Fruit fly (Drosophila melanogaster) whole organism, embryonic: ENCODE data around the gene FRG1.

Experiments
- Aef1 ChIP-seq: fragments of 200-800 bp; sonication (Bioruptor generic); IDR thresholded peaks from 3 replicates; pipeline ENCODE4 v1.3.6; 2022; ENCODE audit warnings: missing biosample characterization, missing genetic modification characterization
- Bgb ChIP-seq: fragments of 200-800 bp; sonication (Bioruptor generic); IDR thresholded peaks from 2 replicates; pipeline ENCODE4 v1.3.6; 2022; ENCODE audit warnings: missing biosample characterization, missing genetic modification characterization; ENCODE audit not compliant: partially characterized antibody
- CG1024 ChIP-seq: fragments of 200-800 bp; sonication (Bioruptor generic); IDR thresholded peaks from 2 replicates; pipeline ENCODE4 v1.3.6; 2022; ENCODE audit warnings: missing biosample characterization, missing genetic modification characterization
- CG10462 ChIP-seq: fragments of 200-800 bp; sonication (Bioruptor generic); optimal IDR thresholded peaks from 2 replicates; lab custom pipeline; 2016; ENCODE audit warnings: missing biosample characterization, missing genetic modification characterization
- CG11504 ChIP-seq: fragments of 200-800 bp; sonication (Bioruptor generic); optimal IDR thresholded peaks from 3 replicates; lab custom pipeline; 2019; ENCODE audit warnings: missing biosample characterization, mild to moderate bottlenecking, missing genetic modification characterization, moderate library complexity
- CG1233 ChIP-seq: fragments of 200-800 bp; sonication (Bioruptor generic); optimal IDR thresholded peaks from 4 replicates; lab custom pipeline; 2018; ENCODE audit warnings: missing biosample characterization, mild to moderate bottlenecking, missing genetic modification characterization
- CG15479 ChIP-seq: fragments of 200-800 bp; sonication (Bioruptor generic); optimal IDR thresholded peaks from 3 replicates; lab custom pipeline; 2019; ENCODE audit warnings: missing biosample characterization, mild to moderate bottlenecking, missing genetic modification characterization, moderate library complexity
- CG16813 ChIP-seq: fragments of 200-800 bp; sonication (Bioruptor generic); IDR thresholded peaks from 3 replicates; pipeline ENCODE4 v1.3.6; 2022; ENCODE audit warnings: missing biosample characterization, missing genetic modification characterization; ENCODE audit not compliant: partially characterized antibody
- CG17328 ChIP-seq: fragments of 200-800 bp; sonication (Bioruptor generic); IDR thresholded peaks from 2 replicates; pipeline ENCODE4 v1.3.6; 2022; ENCODE audit warnings: missing biosample characterization, missing genetic modification characterization
- CG2875 ChIP-seq: fragments of 200-800 bp; sonication (Bioruptor generic); optimal IDR thresholded peaks from 2 replicates; lab custom pipeline; 2017; ENCODE audit warnings: missing biosample characterization, mild to moderate bottlenecking, missing genetic modification characterization, missing genetic modification reagents
- CG2889 ChIP-seq: fragments of 200-800 bp; sonication (Bioruptor generic); IDR thresholded peaks from 3 replicates; pipeline ENCODE4 v1.3.6; 2022; ENCODE audit warnings: missing biosample characterization, missing genetic modification characterization
- CG4854 ChIP-seq: fragments of 200-800 bp; sonication (Bioruptor generic); optimal IDR thresholded peaks from 2 replicates; lab custom pipeline; 2016; ENCODE audit warnings: missing biosample characterization, missing genetic modification characterization, inconsistent platforms
- CG6683 ChIP-seq: fragments of 200-800 bp; sonication (Bioruptor generic); optimal IDR thresholded peaks from 2 replicates; lab custom pipeline; 2017; ENCODE audit warnings: missing biosample characterization, mild to moderate bottlenecking, missing genetic modification characterization, missing genetic modification reagents
- CG6791 ChIP-seq: fragments of 200-800 bp; sonication (Bioruptor generic); IDR thresholded peaks from 3 replicates; pipeline ENCODE4 v1.3.6; 2022; ENCODE audit warnings: missing biosample characterization, missing genetic modification characterization; ENCODE audit not compliant: partially characterized antibody
- CG7372 ChIP-seq: fragments of 200-800 bp; sonication (Bioruptor generic); IDR thresholded peaks from 2 replicates; pipeline ENCODE4 v1.3.6; 2022; ENCODE audit warnings: missing biosample characterization, missing genetic modification characterization
- CG8359 ChIP-seq: fragments of 200-800 bp; sonication (Bioruptor generic); optimal IDR thresholded peaks from 2 replicates; lab custom pipeline; 2017; ENCODE audit warnings: missing biosample characterization, mild to moderate bottlenecking, missing genetic modification characterization, borderline replicate concordance
- CG8765 ChIP-seq: fragments of 200-800 bp; sonication (Bioruptor generic); IDR thresholded peaks from 2 replicates; pipeline ENCODE4 v1.3.6; 2022; ENCODE audit warnings: missing biosample characterization, missing genetic modification characterization
- Dll ChIP-seq: fragments of 200-800 bp; sonication (Bioruptor generic); IDR thresholded peaks from 4 replicates; pipeline ENCODE4 v1.3.6; 2022; ENCODE audit warnings: missing biosample characterization, missing genetic modification characterization; ENCODE audit not compliant: partially characterized antibody
- Drgx ChIP-seq: fragments of 200-800 bp; sonication (Bioruptor generic); IDR thresholded peaks from 2 replicates; pipeline ENCODE4 v1.3.6; 2022; ENCODE audit warnings: missing biosample characterization, missing genetic modification characterization
- ERR ChIP-seq: fragments of 200-800 bp; sonication (Bioruptor generic); optimal IDR thresholded peaks from 2 replicates; lab custom pipeline; 2016; ENCODE audit warnings: missing biosample characterization, missing genetic modification characterization
- Hr39 ChIP-seq: fragments of >200 bp; optimal IDR thresholded peaks from 2 replicates; lab custom pipeline; 2017
- Meics ChIP-seq: fragments of 200-800 bp; sonication (Bioruptor generic); optimal IDR thresholded peaks from 2 replicates; lab custom pipeline; 2017; ENCODE audit warnings: missing biosample characterization, mild to moderate bottlenecking, missing genetic modification characterization
- Oaz ChIP-seq: fragments of 200-800 bp; sonication (Bioruptor generic); IDR thresholded peaks from 2 replicates; pipeline ENCODE4 v1.3.6; 2022; ENCODE audit warnings: missing biosample characterization, missing genetic modification characterization
- Rfx ChIP-seq: fragments of 200-800 bp; sonication (Bioruptor generic); IDR thresholded peaks from 2 replicates; pipeline ENCODE4 v1.3.6; 2022; ENCODE audit warnings: missing biosample characterization, missing genetic modification characterization
- Sry-β ChIP-seq: fragments of 200-800 bp; sonication (Bioruptor generic); optimal IDR thresholded peaks from 2 replicates; lab custom pipeline; 2018; ENCODE audit warnings: missing biosample characterization, mild to moderate bottlenecking, missing genetic modification characterization, moderate library complexity
- Taf1 ChIP-seq: fragments of 200-800 bp; sonication (Bioruptor generic); IDR thresholded peaks from 2 replicates; pipeline ENCODE4 v1.3.6; 2022; ENCODE audit warnings: missing biosample characterization, missing genetic modification characterization
- az2 ChIP-seq: fragments of 200-800 bp; sonication (Bioruptor generic); optimal IDR thresholded peaks from 3 replicates; lab custom pipeline; 2016; ENCODE audit warnings: missing biosample characterization, missing genetic modification characterization
- btn ChIP-seq: fragments of 200-800 bp; sonication (Bioruptor generic); optimal IDR thresholded peaks from 2 replicates; lab custom pipeline; 2016; ENCODE audit warnings: missing biosample characterization, missing genetic modification characterization
- chif ChIP-seq, 2 experiments: fragments of 200-800 bp; sonication (Bioruptor generic); optimal IDR thresholded peaks; 3 replicates each; lab custom pipeline; 2016; ENCODE audit warnings: missing biosample characterization in 2 of 2, missing genetic modification characterization in 2 of 2
- gro ChIP-seq: fragments of 200-800 bp; sonication (Bioruptor generic); optimal IDR thresholded peaks from 2 replicates; lab custom pipeline; 2016; ENCODE audit warnings: missing biosample characterization, missing genetic modification characterization
- h ChIP-seq: fragments of >200 bp; optimal IDR thresholded peaks from 2 replicates; lab custom pipeline; 2017
- hbn ChIP-seq: fragments of 200-800 bp; sonication (Bioruptor generic); IDR thresholded peaks from 2 replicates; pipeline ENCODE4 v1.3.6; 2022; ENCODE audit warnings: missing biosample characterization, missing genetic modification characterization; ENCODE audit not compliant: partially characterized antibody
- inv ChIP-seq: fragments of 200-800 bp; sonication (Bioruptor generic); IDR thresholded peaks from 2 replicates; pipeline ENCODE4 v1.3.6; 2022; ENCODE audit warnings: missing biosample characterization, missing genetic modification characterization; ENCODE audit not compliant: partially characterized antibody
- ken ChIP-seq: fragments of 200-800 bp; sonication (Bioruptor generic); IDR thresholded peaks from 3 replicates; pipeline ENCODE4 v1.3.6; 2022; ENCODE audit warnings: missing biosample characterization, missing genetic modification characterization
- oc ChIP-seq: fragments of 200-800 bp; sonication (Bioruptor generic); optimal IDR thresholded peaks from 2 replicates; lab custom pipeline; 2018; ENCODE audit warnings: missing biosample characterization, mild to moderate bottlenecking, missing genetic modification characterization, moderate library complexity
- pfk ChIP-seq: fragments of 200-800 bp; sonication (Bioruptor generic); optimal IDR thresholded peaks from 2 replicates; lab custom pipeline; 2018; ENCODE audit warnings: missing biosample characterization, mild to moderate bottlenecking, missing genetic modification characterization, moderate library complexity
- phol ChIP-seq: fragments of 200-800 bp; sonication (Bioruptor generic); optimal IDR thresholded peaks from 3 replicates; lab custom pipeline; 2018; ENCODE audit warnings: missing biosample characterization, mild to moderate bottlenecking, missing genetic modification characterization, moderate library complexity
- ro ChIP-seq: fragments of 200-800 bp; sonication (Bioruptor generic); IDR thresholded peaks from 2 replicates; pipeline ENCODE4 v1.3.6; 2022; ENCODE audit warnings: missing biosample characterization, missing genetic modification characterization
- row ChIP-seq: fragments of 200-800 bp; sonication (Bioruptor generic); IDR thresholded peaks from 3 replicates; pipeline ENCODE4 v1.3.6; 2022; ENCODE audit warnings: missing biosample characterization, missing genetic modification characterization
- sc ChIP-seq, 3 experiments: fragments of >200 bp in 2 of 3; fragments of 200-800 bp in 1 of 3; sonication (Bioruptor generic) in 1 of 3; optimal IDR thresholded peaks; 2 replicates in 2 of 3; 3 replicates in 1 of 3; lab custom pipeline; 2017; ENCODE audit warnings: mild to moderate bottlenecking in 1 of 3, missing biosample characterization in 1 of 3, missing genetic modification characterization in 1 of 3, missing genetic modification reagents in 1 of 3
- sd ChIP-seq: fragments of 200-800 bp; sonication (Bioruptor generic); optimal IDR thresholded peaks from 3 replicates; lab custom pipeline; 2018; ENCODE audit warnings: missing biosample characterization, mild to moderate bottlenecking, missing genetic modification characterization, moderate library complexity
- slp2 ChIP-seq: fragments of 200-800 bp; sonication (Bioruptor generic); optimal IDR thresholded peaks from 2 replicates; lab custom pipeline; 2016; ENCODE audit warnings: missing biosample characterization, missing genetic modification characterization
- ssp ChIP-seq: fragments of 200-800 bp; sonication (Bioruptor generic); IDR thresholded peaks from 2 replicates; pipeline ENCODE4 v1.3.6; 2022; ENCODE audit warnings: missing biosample characterization, missing genetic modification characterization
- unc-4 ChIP-seq: fragments of 200-800 bp; sonication (Bioruptor generic); IDR thresholded peaks from 2 replicates; pipeline ENCODE4 v1.3.6; 2022; ENCODE audit warnings: missing biosample characterization, missing genetic modification characterization; ENCODE audit not compliant: partially characterized antibody
- vvl ChIP-seq: fragments of 200-800 bp; sonication (Bioruptor generic); IDR thresholded peaks from 2 replicates; pipeline ENCODE4 v1.3.6; 2022; ENCODE audit warnings: missing biosample characterization, missing genetic modification characterization
- wdn ChIP-seq: fragments of 200-800 bp; sonication (Bioruptor generic); IDR thresholded peaks from 2 replicates; pipeline ENCODE4 v1.3.6; 2022; ENCODE audit warnings: missing biosample characterization, missing genetic modification characterization
- z ChIP-seq: fragments of 200-800 bp; sonication (Bioruptor generic); IDR thresholded peaks from 3 replicates; pipeline ENCODE4 v1.3.6; 2022; ENCODE audit warnings: missing biosample characterization, missing genetic modification characterization
- zf30C ChIP-seq: fragments of 200-800 bp; sonication (Bioruptor generic); optimal IDR thresholded peaks from 3 replicates; lab custom pipeline; 2018; ENCODE audit warnings: missing biosample characterization, mild to moderate bottlenecking, missing genetic modification characterization
- zfh2 ChIP-seq: fragments of 200-800 bp; sonication (Bioruptor generic); optimal IDR thresholded peaks from 2 replicates; lab custom pipeline; 2016; ENCODE audit warnings: missing biosample characterization, missing genetic modification characterization

The FRG1 gene

DNA sequence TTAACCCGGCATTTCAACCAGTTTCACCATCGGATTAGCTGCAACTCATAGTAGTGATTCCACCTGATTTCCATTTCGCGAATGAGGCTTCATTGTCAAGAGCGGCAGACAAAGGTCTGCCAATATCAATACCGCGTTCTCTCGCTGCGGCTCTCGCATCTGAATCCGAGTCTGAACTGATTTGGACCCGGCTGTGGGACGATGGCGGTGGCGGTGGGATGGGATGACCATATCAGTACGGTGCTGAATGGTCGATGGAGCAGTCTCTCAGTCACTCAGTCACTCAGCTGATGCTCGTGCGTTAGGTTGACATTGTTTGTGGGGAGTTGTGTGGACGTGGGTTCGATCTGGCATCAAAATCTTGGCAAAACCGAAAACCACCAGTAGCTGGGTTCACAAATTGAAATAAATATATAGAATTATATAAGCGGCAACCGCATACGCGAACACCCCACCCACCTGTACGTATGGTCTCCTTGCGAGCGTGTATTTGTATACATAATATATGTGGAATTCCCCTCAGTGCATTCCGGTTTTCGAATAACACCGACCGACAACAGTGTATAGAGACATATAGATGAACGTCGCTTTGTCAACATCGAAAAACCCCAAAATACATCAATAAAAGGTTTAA lies 20.3 kb upstream of the FRG1 start, which contains the start of gene Spn77Ba (continued):
- TF ChIP-seq Taf1 (GFP tag; lab: Robert Waterston, UW), result no peak
- TF ChIP-seq Drgx, result peak; percentile 53
- TF ChIP-seq az2 (GFP tag; lab: Kevin White, UChicago), result no peak
- no peak for TF ChIP-seq Aef1 (GFP tag; lab: Robert Waterston, UW)
- TF ChIP-seq row, result no peak
- TF ChIP-seq slp2 (GFP tag; lab: Kevin White, UChicago), result no peak
- no peak for TF ChIP-seq CG8765 (GFP tag; lab: Robert Waterston, UW)
- TF ChIP-seq gro, result no peak
- TF ChIP-seq CG2889, result no peak
- no peak for TF ChIP-seq CG16813 (GFP tag; lab: Robert Waterston, UW)
- TF ChIP-seq phol, result no peak
- TF ChIP-seq hbn, result no peak
- TF ChIP-seq wdn (GFP tag; lab: Robert Waterston, UW), result no peak
- no peak for TF ChIP-seq Sry-β (GFP tag; lab: Kevin White, UChicago)
- TF ChIP-seq h (lab: Kevin White, UChicago), result no peak
- peak; percentile 36; the same call in 1 of the 2 replicates for TF ChIP-seq Rfx (GFP tag; lab: Robert Waterston, UW)
- TF ChIP-seq ssp, result no peak
- no peak for TF ChIP-seq Hr39 (lab: Kevin White, UChicago)
- peak; percentile 46 for TF ChIP-seq sd (tag; lab: Kevin White, UChicago)
- peak; percentile 27; the same call in 1 of the 2 replicates for TF ChIP-seq vvl (GFP tag; lab: Robert Waterston, UW)

DNA sequence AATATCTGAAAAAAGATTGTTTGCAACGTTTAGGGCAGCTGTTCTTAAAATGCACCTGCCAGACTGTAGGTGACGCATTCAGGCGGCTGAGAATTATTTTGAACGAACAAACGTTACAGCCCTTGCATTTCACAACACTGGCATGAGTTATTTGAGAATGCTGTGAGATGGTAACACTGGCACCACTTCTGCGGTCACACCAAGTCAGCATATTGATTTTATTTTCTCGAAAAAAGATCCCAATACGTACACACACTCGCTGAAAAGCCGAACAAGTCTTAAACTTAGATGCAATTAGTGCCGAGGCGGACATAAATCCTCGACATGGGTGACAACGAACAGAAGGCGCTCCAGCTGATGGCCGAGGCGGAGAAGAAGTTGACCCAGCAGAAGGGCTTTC lies 16.7 kb upstream of the FRG1 start, which contains the start of gene alphaSnap:
TSS of gene alphaSnap (plus strand) at position 164 of the 400 bp plus-strand sequence.
- TF ChIP-seq z (GFP tag; lab: Robert Waterston, UW) (no peak), CG15479 (GFP tag; lab: Kevin White, UChicago) (no peak), CG16813 (GFP tag; lab: Robert Waterston, UW) (peak; percentile 36; the same call in 1 of the 3 replicates), btn (GFP tag; lab: Kevin White, UChicago) (no peak), CG1233 (GFP tag; lab: Kevin White, UChicago) (no peak), zfh2 (GFP tag; lab: Kevin White, UChicago) (peak; percentile 48), inv (no peak), Dll (GFP tag; lab: Robert Waterston, UW) (0 out of 4 replicates have a peak, but pooled peaks have one; percentile 25), CG4854 (no peak), pfk (GFP tag; lab: Kevin White, UChicago) (no peak), Meics (GFP tag; lab: Kevin White, UChicago) (no peak), CG17328 (GFP tag; lab: Robert Waterston, UW) (no peak), zf30C (no peak), CG10462 (GFP tag; lab: Kevin White, UChicago) (no peak), ro (GFP tag; lab: Robert Waterston, UW) (no peak), CG8359 (GFP tag; lab: Kevin White, UChicago) (no peak), Bgb (peak; percentile 45; the same call in 1 of the 2 replicates), CG1024 (GFP tag; lab: Robert Waterston, UW) (no peak), CG6791 (0 out of 3 replicates have a peak, but pooled peaks have one; percentile 35), ERR (GFP tag; lab: Kevin White, UChicago) (peak; percentile 30), sc (optimal IDR thresholded peaks at IDR 0.05; lab: Kevin White, UChicago) (no peak), sc (GFP tag; optimal IDR thresholded peaks at IDR 0.05; lab: Kevin White, UChicago) (peak; percentile 37), chif (GFP tag; optimal IDR thresholded peaks at IDR 0.05; lab: Kevin White, UChicago) (peak in 1 of 2 experiments; percentile 20), ken (0 out of 3 replicates have a peak, but pooled peaks have one; percentile 37), Oaz (GFP tag; lab: Robert Waterston, UW) (no peak), CG11504 (tag; lab: Kevin White, UChicago) (no peak), CG2875 (GFP tag; lab: Kevin White, UChicago) (no peak), oc (tag; lab: Kevin White, UChicago) (no peak), CG7372 (GFP tag; lab: Robert Waterston, UW) (no peak), CG6683 (GFP tag; lab: Kevin White, UChicago) (no peak), unc-4 (GFP tag; lab: Robert Waterston, UW) (0 out of 2 replicates have a peak, but pooled peaks have one; percentile 40)
